Worm (Caenorhabditis elegans) whole organism, L1 larva: Measurements from ENCODE around the gene F32H5.1.
A peak's percentile ranks its signal among the peaks of the same experiment; 100 is the strongest.

ENCODE experiments used
- C04F5.9 ChIP-seq: sonication (generic microtip); optimal IDR thresholded peaks from 2 replicates; lab custom pipeline; 2016; ENCODE audit warnings: missing genetic modification characterization, missing compliant biosample characterization
- C34B4.2 ChIP-seq: sonication (generic microtip); optimal IDR thresholded peaks from 2 replicates; lab custom pipeline; 2017; ENCODE audit warnings: mild to moderate bottlenecking, missing genetic modification characterization, missing compliant biosample characterization
- F16B12.6 ChIP-seq: fragments of 150-350 bp; optimal IDR thresholded peaks from 2 replicates; lab custom pipeline; 2014; ENCODE audit warnings: missing biosample characterization, missing genetic modification characterization
- alr-1 ChIP-seq: fragments of 200-800 bp; sonication (Bioruptor generic); optimal IDR thresholded peaks from 2 replicates; lab custom pipeline; 2018; ENCODE audit warnings: borderline replicate concordance, mild to moderate bottlenecking, missing genetic modification characterization, missing compliant biosample characterization
- blmp-1 ChIP-seq: fragments of 150-350 bp; optimal IDR thresholded peaks from 2 replicates; lab custom pipeline; 2014; ENCODE audit warnings: missing biosample characterization, missing genetic modification characterization
- ceh-63 ChIP-seq: fragments of 200-800 bp; sonication (Bioruptor generic); optimal IDR thresholded peaks from 2 replicates; lab custom pipeline; 2018; ENCODE audit warnings: mild to moderate bottlenecking, missing genetic modification characterization, missing compliant biosample characterization
- ceh-8 ChIP-seq: fragments of 200-800 bp; sonication (Bioruptor generic); optimal IDR thresholded peaks from 2 replicates; lab custom pipeline; 2018; ENCODE audit warnings: mild to moderate bottlenecking, missing genetic modification characterization, moderate library complexity, missing compliant biosample characterization
- ceh-90 ChIP-seq: sonication (generic microtip); optimal IDR thresholded peaks from 2 replicates; lab custom pipeline; 2016; ENCODE audit warnings: missing genetic modification characterization, missing compliant biosample characterization
- ces-1 ChIP-seq: fragments of 150-350 bp; optimal IDR thresholded peaks from 2 replicates; lab custom pipeline; 2014; ENCODE audit warnings: missing biosample characterization, missing genetic modification reagents, missing genetic modification characterization
- dsc-1 ChIP-seq: sonication (generic microtip); optimal IDR thresholded peaks from 2 replicates; lab custom pipeline; 2016; ENCODE audit warnings: mild to moderate bottlenecking, missing genetic modification characterization, missing compliant biosample characterization
- efl-1 ChIP-seq, 4 experiments: fragments of 150-350 bp; optimal IDR thresholded peaks in 3 of 4; peaks in 1 of 4; 1 replicate in 1 of 4; 2 replicates in 3 of 4; lab custom pipeline; 2014; ENCODE audit warnings: missing biosample characterization in 2 of 4, missing genetic modification characterization in 2 of 4, missing genetic modification reagents in 2 of 4
- efl-3 ChIP-seq: fragments of 200-800 bp; sonication (Bioruptor generic); optimal IDR thresholded peaks from 2 replicates; lab custom pipeline; 2018; ENCODE audit warnings: mild to moderate bottlenecking, missing genetic modification characterization, missing compliant biosample characterization
- egl-13 ChIP-seq: sonication (generic microtip); optimal IDR thresholded peaks from 2 replicates; lab custom pipeline; 2016; ENCODE audit warnings: missing genotype, missing genetic modification reagents, missing genetic modification characterization, missing compliant biosample characterization
- egl-27 ChIP-seq, 2 experiments: fragments of 150-350 bp in 1 of 2; sonication (generic microtip); optimal IDR thresholded peaks; 3 replicates each; lab custom pipeline; 2017 to 2018; ENCODE audit warnings: missing biosample characterization in 2 of 2, missing genetic modification characterization in 2 of 2, missing genetic modification reagents in 2 of 2
- hlh-17 ChIP-seq: fragments of 200-800 bp; sonication (Bioruptor generic); optimal IDR thresholded peaks from 2 replicates; lab custom pipeline; 2018; ENCODE audit warnings: missing genetic modification characterization, mild to moderate bottlenecking, missing compliant biosample characterization, moderate library complexity, borderline replicate concordance
- irx-1 ChIP-seq: sonication (generic microtip); optimal IDR thresholded peaks from 2 replicates; lab custom pipeline; 2016; ENCODE audit warnings: missing genetic modification characterization, missing compliant biosample characterization
- jun-1 ChIP-seq: fragments of 150-350 bp; optimal IDR thresholded peaks from 2 replicates; lab custom pipeline; 2014; ENCODE audit warnings: missing biosample characterization, missing genetic modification reagents, missing genetic modification characterization
- lin-15B ChIP-seq: fragments of 150-350 bp; sonication (generic microtip); optimal IDR thresholded peaks from 3 replicates; lab custom pipeline; 2014; ENCODE audit warnings: missing biosample characterization, missing genetic modification characterization
- lin-35 ChIP-seq, 2 experiments: fragments of 150-350 bp; optimal IDR thresholded peaks; 2 replicates each; lab custom pipeline; 2014; ENCODE audit warnings: missing biosample characterization in 2 of 2, missing genetic modification characterization in 2 of 2, missing genetic modification reagents in 2 of 2
- lin-39 ChIP-seq: fragments of 150-350 bp; optimal IDR thresholded peaks from 2 replicates; lab custom pipeline; 2014; ENCODE audit warnings: missing biosample characterization, missing genetic modification reagents, missing genetic modification characterization
- lir-3 ChIP-seq: sonication (generic microtip); optimal IDR thresholded peaks from 2 replicates; lab custom pipeline; 2016; ENCODE audit warnings: mild to moderate bottlenecking, missing genetic modification characterization, moderate library complexity, missing compliant biosample characterization; ENCODE audit not compliant: poor library complexity
- mab-9 ChIP-seq: fragments of 200-800 bp; sonication (Bioruptor generic); IDR thresholded peaks from 2 replicates; pipeline ENCODE4 v1.3.6; 2022; ENCODE audit warnings: missing genetic modification reagents, missing genetic modification characterization, missing compliant biosample characterization
- mdl-1 ChIP-seq, 2 experiments: fragments of 150-350 bp; optimal IDR thresholded peaks; 2 replicates each; lab custom pipeline; 2014 to 2017; ENCODE audit warnings: missing biosample characterization in 2 of 2, missing genetic modification characterization in 2 of 2, inconsistent platforms in 1 of 2
- mef-2 ChIP-seq: fragments of 150-350 bp; optimal IDR thresholded peaks from 2 replicates; lab custom pipeline; 2014; ENCODE audit warnings: missing biosample characterization, missing genetic modification characterization
- mep-1 ChIP-seq: fragments of 150-350 bp; optimal IDR thresholded peaks from 2 replicates; lab custom pipeline; 2014; ENCODE audit warnings: missing biosample characterization, missing genetic modification characterization
- nhr-12 ChIP-seq: sonication (generic microtip); optimal IDR thresholded peaks from 2 replicates; lab custom pipeline; 2017; ENCODE audit warnings: missing biosample characterization, missing genetic modification characterization
- nhr-19 ChIP-seq: fragments of 200-800 bp; sonication (Bioruptor generic); conservative IDR thresholded peaks from 2 replicates; pipeline ENCODE4 v1.3.6; 2022; ENCODE audit warnings: missing genetic modification characterization, missing compliant biosample characterization
- nhr-28 ChIP-seq: fragments of 150-350 bp; optimal IDR thresholded peaks from 2 replicates; lab custom pipeline; 2014; ENCODE audit warnings: missing biosample characterization, missing genetic modification characterization
- nhr-47 ChIP-seq: sonication (generic microtip); optimal IDR thresholded peaks from 2 replicates; lab custom pipeline; 2016; ENCODE audit warnings: mild to moderate bottlenecking, missing genetic modification characterization, moderate library complexity, missing compliant biosample characterization
- nhr-76 ChIP-seq: sonication (generic microtip); optimal IDR thresholded peaks from 2 replicates; lab custom pipeline; 2017; ENCODE audit warnings: missing biosample characterization, missing genetic modification characterization
- nhr-84 ChIP-seq: sonication (generic microtip); optimal IDR thresholded peaks from 2 replicates; lab custom pipeline; 2017; ENCODE audit warnings: missing biosample characterization, missing genetic modification characterization
- nhr-90 ChIP-seq: sonication (generic microtip); optimal IDR thresholded peaks from 2 replicates; lab custom pipeline; 2016; ENCODE audit warnings: mild to moderate bottlenecking, missing genetic modification characterization, missing compliant biosample characterization; ENCODE audit not compliant: poor library complexity
- pag-3 ChIP-seq: sonication (generic microtip); optimal IDR thresholded peaks from 2 replicates; lab custom pipeline; 2017; ENCODE audit warnings: missing genetic modification characterization, mild to moderate bottlenecking, missing compliant biosample characterization, antibody characterized with exemption, borderline replicate concordance; ENCODE audit not compliant: insufficient read depth
- pqm-1 ChIP-seq: sonication (generic microtip); optimal IDR thresholded peaks from 3 replicates; lab custom pipeline; 2017; ENCODE audit warnings: missing biosample characterization, missing genetic modification characterization
- rnt-1 ChIP-seq: sonication (generic microtip); optimal IDR thresholded peaks from 2 replicates; lab custom pipeline; 2016; ENCODE audit warnings: mild to moderate bottlenecking, missing genetic modification characterization, moderate library complexity, missing compliant biosample characterization
- snpc-4 ChIP-seq: fragments of 150-350 bp; optimal IDR thresholded peaks from 2 replicates; lab custom pipeline; 2014; ENCODE audit warnings: missing biosample characterization, missing genetic modification characterization
- snu-23 ChIP-seq: sonication (generic microtip); optimal IDR thresholded peaks from 2 replicates; lab custom pipeline; 2016; ENCODE audit warnings: missing genetic modification characterization, missing compliant biosample characterization
- sox-4 ChIP-seq: sonication (generic microtip); optimal IDR thresholded peaks from 2 replicates; lab custom pipeline; 2016; ENCODE audit warnings: missing genetic modification characterization, missing compliant biosample characterization
- sptf-1 ChIP-seq: fragments of 150-350 bp; optimal IDR thresholded peaks from 2 replicates; lab custom pipeline; 2014; ENCODE audit warnings: missing biosample characterization, missing genetic modification characterization
- unc-30 ChIP-seq: sonication (generic microtip); optimal IDR thresholded peaks from 2 replicates; lab custom pipeline; 2017; ENCODE audit warnings: missing biosample characterization, missing genetic modification characterization
- unc-62 ChIP-seq: fragments of 150-350 bp; optimal IDR thresholded peaks from 2 replicates; lab custom pipeline; 2014; ENCODE audit warnings: missing biosample characterization, missing genetic modification reagents, missing genetic modification characterization
- unc-86 ChIP-seq: sonication (generic microtip); optimal IDR thresholded peaks from 2 replicates; lab custom pipeline; 2016; ENCODE audit warnings: missing genetic modification characterization, missing compliant biosample characterization
- unc-98 ChIP-seq: fragments of 200-800 bp; sonication (Bioruptor generic); IDR thresholded peaks from 2 replicates; pipeline ENCODE4 v1.3.6; 2022; ENCODE audit warnings: missing genetic modification characterization, missing compliant biosample characterization
- vab-15 ChIP-seq: sonication (generic microtip); optimal IDR thresholded peaks from 2 replicates; lab custom pipeline; 2017; ENCODE audit warnings: missing genotype, mild to moderate bottlenecking, missing genetic modification characterization, missing compliant biosample characterization
- xbp-1 ChIP-seq: sonication (generic microtip); optimal IDR thresholded peaks from 2 replicates; lab custom pipeline; 2016; ENCODE audit warnings: missing genetic modification characterization, missing compliant biosample characterization

Gene F32H5.1

DNA sequence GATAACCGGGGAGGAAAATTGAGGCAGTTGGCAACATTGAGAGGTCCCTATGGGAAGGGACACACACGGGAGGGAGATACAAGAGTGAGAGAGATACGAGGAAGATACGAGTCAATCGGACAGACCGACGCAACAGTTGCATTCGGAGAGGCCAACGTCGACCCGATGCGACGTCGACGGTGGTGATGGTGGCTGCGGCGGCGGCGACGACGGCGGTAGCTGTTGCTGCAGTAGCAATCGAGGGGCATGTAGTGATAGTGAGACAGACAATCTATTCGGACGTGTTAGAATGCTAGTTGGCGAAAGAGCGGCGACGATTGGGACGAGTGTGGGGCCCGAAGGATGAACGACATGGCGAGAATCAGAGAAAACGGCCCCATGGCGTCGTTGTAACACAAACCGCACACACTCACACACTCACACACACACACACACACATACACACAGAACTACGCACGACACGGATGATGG lies 35.5 kb upstream of the F32H5.1 start (continued):
- no peak for TF ChIP-seq alr-1
- peak; percentile 49; the same call in 1 of the 2 replicates for TF ChIP-seq nhr-19 (GFP tag; lab: Robert Waterston, UW)
- peak; percentile 9 for TF ChIP-seq dsc-1
- TF ChIP-seq snu-23 (GFP tag; lab: Kevin White, UChicago) = peak; percentile 49
- no peak for TF ChIP-seq egl-27 (tag; optimal IDR thresholded peaks at IDR 0.05; lab: Kevin White, UChicago)
- peak in 1 of 2 experiments; percentile 17 for TF ChIP-seq mdl-1 (tag; optimal IDR thresholded peaks at IDR 0.05; lab: Kevin White, UChicago)
- peak; percentile 79 for TF ChIP-seq rnt-1 (tag; lab: Kevin White, UChicago)
- no peak for TF ChIP-seq lin-39 (tag; lab: Kevin White, UChicago)
- TF ChIP-seq nhr-28 (tag; lab: Kevin White, UChicago) = no peak
- no peak for TF ChIP-seq F16B12.6 (tag; lab: Kevin White, UChicago)
- no peak for TF ChIP-seq ceh-90 (tag; lab: Kevin White, UChicago)
- no peak for TF ChIP-seq unc-30 (tag; lab: Kevin White, UChicago)
- no peak for TF ChIP-seq nhr-90 (tag; lab: Kevin White, UChicago)
- TF ChIP-seq pag-3 = no peak
- TF ChIP-seq hlh-17 (GFP tag; lab: Kevin White, UChicago) = no peak
- no peak for TF ChIP-seq lin-35 (GFP tag; optimal IDR thresholded peaks at IDR 0.05; lab: Kevin White, UChicago)
- TF ChIP-seq efl-1 (optimal IDR thresholded peaks at IDR 0.05; lab: Kevin White, UChicago) = no peak
- TF ChIP-seq efl-1 (GFP tag; optimal IDR thresholded peaks at IDR 0.05 in 1 of 2; lab: Kevin White, UChicago) = peak in 1 of 2 experiments; percentile 92
- TF ChIP-seq nhr-84 (tag; lab: Kevin White, UChicago) = no peak
- no peak for TF ChIP-seq efl-3
- no peak for TF ChIP-seq pqm-1 (tag; lab: Kevin White, UChicago)
- TF ChIP-seq mep-1 (tag; lab: Kevin White, UChicago) = no peak
- TF ChIP-seq vab-15 (tag; lab: Kevin White, UChicago) = no peak
- TF ChIP-seq snpc-4 (tag; lab: Kevin White, UChicago) = no peak
- TF ChIP-seq egl-13 (tag; lab: Kevin White, UChicago) = no peak
- TF ChIP-seq jun-1 (tag; lab: Kevin White, UChicago) = no peak
- no peak for TF ChIP-seq unc-98
- no peak for TF ChIP-seq irx-1
- TF ChIP-seq C34B4.2 (tag; lab: Kevin White, UChicago) = no peak
- no peak for TF ChIP-seq ceh-8
- no peak for TF ChIP-seq nhr-12 (tag; lab: Kevin White, UChicago)
- TF ChIP-seq ces-1 (GFP tag; lab: Kevin White, UChicago) = no peak
- peak; percentile 12 for TF ChIP-seq xbp-1 (tag; lab: Kevin White, UChicago)
- no peak for TF ChIP-seq mab-9 (GFP tag; lab: Robert Waterston, UW)
- TF ChIP-seq unc-86 (tag; lab: Kevin White, UChicago) = no peak
- TF ChIP-seq blmp-1 (tag; lab: Kevin White, UChicago) = peak; percentile 74
- TF ChIP-seq sox-4 = no peak
- TF ChIP-seq lir-3 (tag; lab: Kevin White, UChicago) = no peak
- TF ChIP-seq ceh-63 (GFP tag; lab: Kevin White, UChicago) = no peak
- TF ChIP-seq nhr-76 (tag; lab: Kevin White, UChicago) = no peak
- TF ChIP-seq nhr-47 (tag; lab: Kevin White, UChicago) = peak; percentile 18
- TF ChIP-seq mef-2 (tag; lab: Kevin White, UChicago) = no peak
- no peak for TF ChIP-seq unc-62
- no peak for TF ChIP-seq sptf-1 (tag; lab: Kevin White, UChicago)
- TF ChIP-seq C04F5.9 = no peak
- TF ChIP-seq lin-15B = no peak
